Fruit fly (Drosophila melanogaster) whole organism, embryonic: ENCODE measurements around the gene CG11768.
A peak's percentile ranks its signal among the peaks of the same experiment; 100 is the strongest.

Experiments
- Awh ChIP-seq: fragments of 200-800 bp; sonication (Bioruptor generic); IDR thresholded peaks from 2 replicates; pipeline ENCODE4, ENCODE4 v1.3.6; 2022; ENCODE audit warnings: missing biosample characterization, missing genetic modification characterization
- CG11504 ChIP-seq: fragments of 200-800 bp; sonication (Bioruptor generic); optimal IDR thresholded peaks from 3 replicates; lab custom pipeline; 2019; ENCODE audit warnings: missing biosample characterization, mild to moderate bottlenecking, missing genetic modification characterization, moderate library complexity
- CG11696 ChIP-seq: fragments of 200-800 bp; sonication (Bioruptor generic); IDR thresholded peaks from 2 replicates; pipeline ENCODE4 v1.3.6; 2022; ENCODE audit warnings: missing biosample characterization, missing genetic modification characterization
- CG12071 ChIP-seq: fragments of 200-800 bp; sonication (Bioruptor generic); optimal IDR thresholded peaks from 3 replicates; lab custom pipeline; 2018; ENCODE audit warnings: missing biosample characterization, mild to moderate bottlenecking, missing genetic modification characterization
- CG12299 ChIP-seq: fragments of 200-800 bp; sonication (Bioruptor generic); optimal IDR thresholded peaks from 2 replicates; lab custom pipeline; 2018; ENCODE audit warnings: missing biosample characterization, mild to moderate bottlenecking, missing genetic modification characterization
- CG12769 ChIP-seq: fragments of 200-800 bp; sonication (Bioruptor generic); optimal IDR thresholded peaks from 2 replicates; lab custom pipeline; 2019; ENCODE audit warnings: missing biosample characterization, mild to moderate bottlenecking, missing genetic modification characterization, moderate library complexity
- CG13775 ChIP-seq: fragments of 200-800 bp; sonication (Bioruptor generic); optimal IDR thresholded peaks from 3 replicates; lab custom pipeline; 2017; ENCODE audit warnings: missing biosample characterization, mild to moderate bottlenecking, missing genetic modification characterization
- CG15269 ChIP-seq: fragments of 200-800 bp; sonication (Bioruptor generic); optimal IDR thresholded peaks from 2 replicates; lab custom pipeline; 2018; ENCODE audit warnings: missing biosample characterization, mild to moderate bottlenecking, missing genetic modification characterization, moderate library complexity
- CG15514 ChIP-seq: fragments of 200-800 bp; sonication (Bioruptor generic); optimal IDR thresholded peaks from 3 replicates; lab custom pipeline; 2017; ENCODE audit warnings: missing biosample characterization, missing genetic modification characterization, mild to moderate bottlenecking, moderate library complexity, missing genetic modification reagents
- CG17385 ChIP-seq: fragments of 200-800 bp; sonication (Bioruptor generic); optimal IDR thresholded peaks from 3 replicates; lab custom pipeline; 2018; ENCODE audit warnings: missing biosample characterization, mild to moderate bottlenecking, missing genetic modification characterization
- CG18476 ChIP-seq: fragments of 200-800 bp; sonication (Bioruptor generic); optimal IDR thresholded peaks from 2 replicates; lab custom pipeline; 2016; ENCODE audit warnings: missing biosample characterization, mild to moderate bottlenecking, missing genetic modification characterization
- CG34224 ChIP-seq: fragments of 200-800 bp; sonication (Bioruptor generic); IDR thresholded peaks from 3 replicates; pipeline ENCODE4 v1.3.6; 2022; ENCODE audit warnings: missing biosample characterization, missing genetic modification characterization; ENCODE audit not compliant: partially characterized antibody
- CG3847 ChIP-seq: fragments of 200-800 bp; sonication (Bioruptor generic); IDR thresholded peaks from 2 replicates; pipeline ENCODE4 v1.3.6; 2022; ENCODE audit warnings: missing biosample characterization, missing genetic modification characterization
- CG6791 ChIP-seq: fragments of 200-800 bp; sonication (Bioruptor generic); IDR thresholded peaks from 3 replicates; pipeline ENCODE4 v1.3.6; 2022; ENCODE audit warnings: missing biosample characterization, missing genetic modification characterization; ENCODE audit not compliant: partially characterized antibody
- CG6854 ChIP-seq: fragments of 200-800 bp; sonication (Bioruptor generic); optimal IDR thresholded peaks from 3 replicates; lab custom pipeline; 2017; ENCODE audit warnings: missing biosample characterization, mild to moderate bottlenecking, missing genetic modification characterization
- CG7987 ChIP-seq: fragments of 200-800 bp; sonication (Bioruptor generic); optimal IDR thresholded peaks from 2 replicates; lab custom pipeline; 2018; ENCODE audit warnings: missing biosample characterization, mild to moderate bottlenecking, missing genetic modification characterization, moderate library complexity
- CG8290 ChIP-seq, 3 experiments: fragments of 200-800 bp; sonication (Bioruptor generic); optimal IDR thresholded peaks; 2 replicates each; lab custom pipeline; 2016 to 2019; ENCODE audit warnings: missing biosample characterization in 3 of 3, missing genetic modification characterization in 3 of 3, mild to moderate bottlenecking in 2 of 3, moderate library complexity in 1 of 3
- CG8359 ChIP-seq: fragments of 200-800 bp; sonication (Bioruptor generic); optimal IDR thresholded peaks from 2 replicates; lab custom pipeline; 2017; ENCODE audit warnings: missing biosample characterization, mild to moderate bottlenecking, missing genetic modification characterization, borderline replicate concordance
- CG8924 ChIP-seq: fragments of 200-800 bp; optimal IDR thresholded peaks from 3 replicates; lab custom pipeline; 2019; ENCODE audit warnings: missing biosample characterization, mild to moderate bottlenecking, missing genetic modification characterization, moderate library complexity
- CG9215 ChIP-seq: fragments of 200-800 bp; sonication (Bioruptor generic); IDR thresholded peaks from 2 replicates; pipeline ENCODE4 v1.3.6; 2022; ENCODE audit warnings: missing biosample characterization, missing genetic modification characterization
- CG9932 ChIP-seq: fragments of 200-800 bp; sonication (Bioruptor generic); IDR thresholded peaks from 2 replicates; pipeline ENCODE4 v1.3.6; 2022; ENCODE audit warnings: missing biosample characterization, missing genetic modification characterization
- CTCF ChIP-seq: fragments of 200-800 bp; sonication (Bioruptor generic); optimal IDR thresholded peaks from 2 replicates; lab custom pipeline; 2017; ENCODE audit warnings: missing biosample characterization, mild to moderate bottlenecking, missing genetic modification characterization, moderate library complexity
- D ChIP-seq, 2 experiments: fragments of 200-800 bp in 1 of 2; fragments of >200 bp in 1 of 2; sonication (Bioruptor generic) in 1 of 2; optimal IDR thresholded peaks; 2 replicates in 1 of 2; 3 replicates in 1 of 2; lab custom pipeline; 2017; ENCODE audit warnings: mild to moderate bottlenecking in 1 of 2, missing biosample characterization in 1 of 2, missing genetic modification characterization in 1 of 2, missing genetic modification reagents in 1 of 2
- Dp ChIP-seq: fragments of 200-800 bp; sonication (Bioruptor generic); optimal IDR thresholded peaks from 2 replicates; lab custom pipeline; 2018; ENCODE audit warnings: missing biosample characterization, mild to moderate bottlenecking, missing genetic modification characterization, moderate library complexity
- Gsc ChIP-seq: fragments of 200-800 bp; sonication (Bioruptor generic); IDR thresholded peaks from 2 replicates; pipeline ENCODE4 v1.3.6; 2022; ENCODE audit warnings: missing biosample characterization, missing genetic modification characterization
- Kr ChIP-seq: fragments of 200-800 bp; sonication (Bioruptor generic); optimal IDR thresholded peaks from 2 replicates; lab custom pipeline; 2017; ENCODE audit warnings: missing biosample characterization, mild to moderate bottlenecking, missing genetic modification characterization
- Oaz ChIP-seq: fragments of 200-800 bp; sonication (Bioruptor generic); IDR thresholded peaks from 2 replicates; pipeline ENCODE4 v1.3.6; 2022; ENCODE audit warnings: missing biosample characterization, missing genetic modification characterization
- Pdp1 ChIP-seq, 2 experiments: fragments of 200-800 bp; sonication (Bioruptor generic); optimal IDR thresholded peaks; 3 replicates each; lab custom pipeline; 2016; ENCODE audit warnings: missing biosample characterization in 2 of 2, missing genetic modification characterization in 2 of 2, mild to moderate bottlenecking in 1 of 2, moderate library complexity in 1 of 2
- Xrp1 ChIP-seq: fragments of 200-800 bp; sonication (Bioruptor generic); IDR thresholded peaks from 2 replicates; pipeline ENCODE4 v1.3.6; 2022; ENCODE audit warnings: missing biosample characterization, missing genetic modification characterization
- ara ChIP-seq: fragments of 200-800 bp; sonication (Bioruptor generic); IDR thresholded peaks from 2 replicates; pipeline ENCODE4 v1.3.6; 2022; ENCODE audit warnings: missing biosample characterization, missing genetic modification characterization
- bbx ChIP-seq: fragments of 200-800 bp; sonication (Bioruptor generic); IDR thresholded peaks from 2 replicates; pipeline ENCODE4 v1.3.6; 2022; ENCODE audit warnings: missing biosample characterization, missing genetic modification characterization; ENCODE audit not compliant: partially characterized antibody
- chinmo ChIP-seq: fragments of 200-800 bp; sonication (Bioruptor generic); IDR thresholded peaks from 4 replicates; pipeline ENCODE4 v1.3.6; 2022; ENCODE audit warnings: missing biosample characterization, missing genetic modification characterization; ENCODE audit not compliant: partially characterized antibody
- disco-r ChIP-seq: fragments of 200-800 bp; sonication (Bioruptor generic); optimal IDR thresholded peaks from 2 replicates; lab custom pipeline; 2016; ENCODE audit warnings: missing biosample characterization, missing genetic modification characterization
- dmrt99B ChIP-seq: fragments of 200-800 bp; sonication (Bioruptor generic); optimal IDR thresholded peaks from 2 replicates; lab custom pipeline; 2018; ENCODE audit warnings: missing biosample characterization, mild to moderate bottlenecking, missing genetic modification characterization, moderate library complexity
- dysf ChIP-seq: fragments of 200-800 bp; sonication (Bioruptor generic); IDR thresholded peaks from 3 replicates; pipeline ENCODE4 v1.3.6; 2022; ENCODE audit warnings: missing biosample characterization, missing genetic modification characterization
- gce ChIP-seq: fragments of 200-800 bp; sonication (Bioruptor generic); IDR thresholded peaks from 3 replicates; pipeline ENCODE4 v1.3.6; 2022; ENCODE audit warnings: missing biosample characterization, missing genetic modification characterization
- gro ChIP-seq: fragments of 200-800 bp; sonication (Bioruptor generic); optimal IDR thresholded peaks from 2 replicates; lab custom pipeline; 2016; ENCODE audit warnings: missing biosample characterization, missing genetic modification characterization
- ind ChIP-seq: fragments of 200-800 bp; sonication (Bioruptor generic); optimal IDR thresholded peaks from 3 replicates; lab custom pipeline; 2016; ENCODE audit warnings: missing biosample characterization, missing genetic modification characterization
- kni ChIP-seq: fragments of 200-800 bp; sonication (Bioruptor generic); optimal IDR thresholded peaks from 3 replicates; lab custom pipeline; 2017; ENCODE audit warnings: mild to moderate bottlenecking, missing biosample characterization, missing genetic modification reagents, missing genetic modification characterization
- knrl ChIP-seq: fragments of 200-800 bp; sonication (Bioruptor generic); IDR thresholded peaks from 3 replicates; pipeline ENCODE4 v1.3.6; 2022; ENCODE audit warnings: missing biosample characterization, missing genetic modification characterization; ENCODE audit not compliant: partially characterized antibody
- nau ChIP-seq: fragments of 200-800 bp; sonication (Bioruptor generic); optimal IDR thresholded peaks from 3 replicates; lab custom pipeline; 2017; ENCODE audit warnings: missing biosample characterization, mild to moderate bottlenecking, missing genetic modification characterization, missing genetic modification reagents
- org-1 ChIP-seq: fragments of 200-800 bp; sonication (Bioruptor generic); optimal IDR thresholded peaks from 2 replicates; lab custom pipeline; 2017; ENCODE audit warnings: missing biosample characterization, missing genetic modification characterization
- rib ChIP-seq: fragments of 200-800 bp; sonication (Bioruptor generic); IDR thresholded peaks from 2 replicates; pipeline ENCODE4 v1.3.6; 2022; ENCODE audit warnings: missing biosample characterization, missing genetic modification characterization
- sd ChIP-seq: fragments of 200-800 bp; sonication (Bioruptor generic); optimal IDR thresholded peaks from 3 replicates; lab custom pipeline; 2018; ENCODE audit warnings: missing biosample characterization, mild to moderate bottlenecking, missing genetic modification characterization, moderate library complexity
- sens ChIP-seq: fragments of 200-800 bp; sonication (Bioruptor generic); peaks from one replicate; lab custom pipeline; 2016; ENCODE audit warnings: missing biosample characterization, missing genetic modification characterization
- slou ChIP-seq: fragments of 200-800 bp; sonication (Bioruptor generic); optimal IDR thresholded peaks from 3 replicates; lab custom pipeline; 2016; ENCODE audit warnings: missing biosample characterization, missing genetic modification characterization
- twi ChIP-seq: fragments of 200-800 bp; optimal IDR thresholded peaks from 2 replicates; lab custom pipeline; 2019; ENCODE audit warnings: missing biosample characterization, mild to moderate bottlenecking, missing genetic modification characterization, moderate library complexity
- unc-4 ChIP-seq: fragments of 200-800 bp; sonication (Bioruptor generic); IDR thresholded peaks from 2 replicates; pipeline ENCODE4 v1.3.6; 2022; ENCODE audit warnings: missing biosample characterization, missing genetic modification characterization; ENCODE audit not compliant: partially characterized antibody

The CG11768 gene

DNA sequence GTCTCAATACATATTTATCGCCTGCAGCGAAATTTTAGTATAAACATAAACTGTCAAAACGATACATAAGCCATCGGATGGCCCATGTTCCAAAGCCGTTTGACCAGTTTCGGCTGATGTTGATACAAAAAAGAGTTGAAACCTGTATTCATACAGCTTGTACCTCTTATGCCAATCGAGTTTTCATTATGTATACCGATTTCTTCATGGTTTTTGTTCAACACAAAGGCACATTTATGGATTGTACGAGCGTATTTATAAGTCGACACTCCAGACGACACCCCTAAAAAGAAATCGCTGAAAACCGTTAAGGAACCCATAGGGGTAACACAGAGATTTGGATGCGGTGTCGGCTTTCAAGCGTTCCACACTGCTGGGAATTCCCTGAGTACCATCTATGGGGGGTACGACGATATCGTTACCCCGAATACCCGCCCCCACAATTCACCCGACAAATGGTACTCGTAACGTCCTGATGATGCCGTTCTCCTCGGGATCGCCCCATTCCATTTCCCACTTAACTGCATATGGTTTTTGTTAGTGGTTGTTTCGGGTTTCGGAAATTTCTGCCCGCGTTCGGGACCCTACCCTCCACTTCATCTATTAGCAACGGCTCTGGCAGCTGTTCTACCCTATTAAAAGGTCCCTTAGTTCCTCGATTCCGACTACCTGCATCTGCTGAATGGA, 40.0 kb upstream of the CG11768 start (continued):
- TF ChIP-seq ara (GFP tag; lab: Robert Waterston, UW) (0 out of 2 replicates have a peak, but pooled peaks have one; percentile 10), kni (peak; percentile 95), CG9215 (GFP tag; lab: Robert Waterston, UW) (no peak), CG15269 (tag; lab: Kevin White, UChicago) (peak; percentile 51), knrl (GFP tag; lab: Robert Waterston, UW) (no peak), CTCF (GFP tag; lab: Kevin White, UChicago) (no peak), unc-4 (GFP tag; lab: Robert Waterston, UW) (no peak), Kr (GFP tag; lab: Kevin White, UChicago) (peak; percentile 98), Awh (GFP tag; lab: Robert Waterston, UW) (no peak), CG6854 (GFP tag; lab: Kevin White, UChicago) (no peak), D (optimal IDR thresholded peaks at IDR 0.05; lab: Kevin White, UChicago) (peak; percentile 30), D (GFP tag; optimal IDR thresholded peaks at IDR 0.05; lab: Kevin White, UChicago) (no peak), CG3847 (GFP tag; lab: Robert Waterston, UW) (no peak), CG11504 (tag; lab: Kevin White, UChicago) (no peak), nau (no peak), CG9932 (peak; percentile 25; the same call in 1 of the 2 replicates), twi (peak; percentile 91), gro (GFP tag; lab: Kevin White, UChicago) (no peak), CG34224 (0 out of 3 replicates have a peak, but pooled peaks have one; percentile 10), bbx (peak; percentile 47), CG18476 (GFP tag; lab: Kevin White, UChicago) (no peak), chinmo (GFP tag; lab: Robert Waterston, UW) (peak; percentile 69; the same call in 1 of the 4 replicates), Oaz (GFP tag; lab: Robert Waterston, UW) (no peak), CG6791 (GFP tag; lab: Robert Waterston, UW) (peak; percentile 68; the same call in 1 of the 3 replicates), Xrp1 (GFP tag; lab: Robert Waterston, UW) (no peak), CG8924 (peak; percentile 33), dysf (no peak), CG11696 (no peak), CG8290 (GFP tag; optimal IDR thresholded peaks at IDR 0.05; lab: Kevin White, UChicago) (no peak), CG8290 (tag; optimal IDR thresholded peaks at IDR 0.05; lab: Kevin White, UChicago) (no peak), disco-r (GFP tag; lab: Kevin White, UChicago) (no peak), CG15514 (GFP tag; lab: Kevin White, UChicago) (peak; percentile 6), CG7987 (GFP tag; lab: Kevin White, UChicago) (no peak), sens (GFP tag; lab: Kevin White, UChicago) (peak; percentile 75), gce (GFP tag; lab: Robert Waterston, UW) (no peak), CG12299 (no peak), rib (peak; percentile 10; the same call in 1 of the 2 replicates), org-1 (GFP tag; lab: Kevin White, UChicago) (no peak), ind (GFP tag; lab: Kevin White, UChicago) (no peak), Dp (GFP tag; lab: Kevin White, UChicago) (no peak), CG17385 (GFP tag; lab: Kevin White, UChicago) (no peak), slou (GFP tag; lab: Kevin White, UChicago) (no peak), dmrt99B (tag; lab: Kevin White, UChicago) (no peak), Pdp1 (GFP tag; optimal IDR thresholded peaks at IDR 0.05; lab: Kevin White, UChicago) (peak in 1 of 2 experiments; percentile 63), CG12071 (no peak), CG12769 (tag; lab: Kevin White, UChicago) (peak; percentile 69), sd (tag; lab: Kevin White, UChicago) (peak; percentile 13), CG13775 (GFP tag; lab: Kevin White, UChicago) (no peak), CG8359 (GFP tag; lab: Kevin White, UChicago) (no peak), Gsc (GFP tag; lab: Robert Waterston, UW) (no peak)
